Fruit fly (Drosophila melanogaster) whole organism, embryonic: ENCODE measurements around the gene Phyhd1.

Experiments used
- CG12942 ChIP-seq: fragments of 200-800 bp; sonication (Bioruptor generic); optimal IDR thresholded peaks from 3 replicates; lab custom pipeline; 2016; ENCODE audit warnings: missing biosample characterization, missing genetic modification characterization
- sens ChIP-seq: fragments of 200-800 bp; sonication (Bioruptor generic); peaks from one replicate; lab custom pipeline; 2016; ENCODE audit warnings: missing biosample characterization, missing genetic modification characterization
- sna ChIP-seq: fragments of 200-800 bp; sonication (Bioruptor generic); IDR thresholded peaks from 2 replicates; pipeline ENCODE4 v1.3.6; 2022; ENCODE audit warnings: missing biosample characterization, missing genetic modification characterization; ENCODE audit not compliant: partially characterized antibody

DNA sequence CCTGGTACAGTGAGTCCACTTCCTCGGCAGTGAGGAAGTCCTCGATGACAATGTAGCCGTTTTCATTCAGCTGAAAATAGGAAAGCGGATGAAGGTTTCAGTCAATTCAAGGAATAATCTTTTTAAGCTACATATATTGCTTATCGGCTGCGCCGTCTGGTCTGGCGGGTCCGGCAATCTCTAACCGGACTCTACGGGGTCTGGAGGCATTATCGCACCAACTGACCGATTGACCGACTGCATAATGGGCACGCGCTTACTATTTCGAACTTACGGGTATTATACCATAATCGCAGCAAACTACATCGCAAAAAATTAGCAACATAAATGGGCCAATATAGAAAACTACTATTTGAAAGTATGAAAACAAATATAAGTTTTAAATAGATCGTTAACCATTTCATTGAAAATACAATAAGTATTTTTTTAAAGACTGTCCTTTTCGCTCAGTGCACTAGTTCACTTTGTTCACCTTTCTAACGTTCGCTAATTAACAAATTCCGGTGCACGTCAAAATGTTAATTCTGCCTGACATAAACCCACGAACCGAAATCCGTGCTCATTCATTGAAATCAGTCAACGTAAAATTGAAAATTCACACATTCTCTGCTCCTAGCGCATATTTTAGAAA is 1.7 kb downstream of the Phyhd1 start:
- TF ChIP-seq sna, result no peak
- no peak for TF ChIP-seq CG12942 (GFP tag; lab: Kevin White, UChicago)
- no peak for TF ChIP-seq sens
